Fruit fly (Drosophila melanogaster): Measurements from ENCODE around the gene COX7B.

COX7B gene

dm6 chr3L:17383714-17384113, 41.6 kb upstream of the COX7B start:
- TF ChIP-seq CG4496 (GFP tag; IDR thresholded peaks at IDR 0.05): no peak
- TF ChIP-seq CG8301 (tag; optimal IDR thresholded peaks at IDR 0.05): no peak
- TF ChIP-seq Snoo (tag; optimal IDR thresholded peaks at IDR 0.05): no peak
- TF ChIP-seq rn (GFP tag; IDR thresholded peaks at IDR 0.05): no peak
- TF ChIP-seq Pif1B (GFP tag; optimal IDR thresholded peaks at IDR 0.05): no peak
- TF ChIP-seq CG13204 (GFP tag; optimal IDR thresholded peaks at IDR 0.05): no peak
- TF ChIP-seq gl (tag; optimal IDR thresholded peaks at IDR 0.05): no peak
- no peak for TF ChIP-seq CG8159 (tag; optimal IDR thresholded peaks at IDR 0.05)
- no peak for TF ChIP-seq Ets98B (GFP tag; IDR thresholded peaks at IDR 0.05)
- no peak for TF ChIP-seq Pif1A (GFP tag; optimal IDR thresholded peaks at IDR 0.05)
- no peak for TF ChIP-seq fd96Ca (GFP tag; IDR thresholded peaks at IDR 0.05)
- TF ChIP-seq CG34367 (tag; optimal IDR thresholded peaks at IDR 0.05): no peak
- no peak for TF ChIP-seq CG32121 (GFP tag; IDR thresholded peaks at IDR 0.05)
- no peak for TF ChIP-seq D1 (tag; optimal IDR thresholded peaks at IDR 0.05)
- no peak for TF ChIP-seq CG15710 (tag; optimal IDR thresholded peaks at IDR 0.05)

dm6 chr3L:17386612-17387382, 38.5 kb upstream of the COX7B start:
- TF ChIP-seq Snoo (tag; optimal IDR thresholded peaks at IDR 0.05) (no peak), Ets98B (GFP tag; IDR thresholded peaks at IDR 0.05) (no peak), fd96Ca (GFP tag; IDR thresholded peaks at IDR 0.05) (no peak), CG13204 (GFP tag; optimal IDR thresholded peaks at IDR 0.05) (no peak), CG15710 (tag; optimal IDR thresholded peaks at IDR 0.05) (no peak), CG8301 (tag; optimal IDR thresholded peaks at IDR 0.05) (no peak), CG34367 (tag; optimal IDR thresholded peaks at IDR 0.05) (no peak)

dm6 chr3L:17388895-17389294, 36.4 kb upstream of the COX7B start, which contains the start of gene CG13731:
TSS of gene CG13731 (minus strand) at chr3L:17388956.
- no peak for TF ChIP-seq CG8301 (tag; optimal IDR thresholded peaks at IDR 0.05)
- TF ChIP-seq CG15710 (tag; optimal IDR thresholded peaks at IDR 0.05): no peak
- TF ChIP-seq CG9948 (tag; optimal IDR thresholded peaks at IDR 0.05): no peak
- TF ChIP-seq CG4496 (GFP tag; IDR thresholded peaks at IDR 0.05): no peak
- TF ChIP-seq EcR (GFP tag; optimal IDR thresholded peaks at IDR 0.05): no peak
- no peak for TF ChIP-seq CG13204 (GFP tag; optimal IDR thresholded peaks at IDR 0.05)
- TF ChIP-seq gl (tag; optimal IDR thresholded peaks at IDR 0.05): no peak
- TF ChIP-seq Snoo (tag; optimal IDR thresholded peaks at IDR 0.05): no peak
- TF ChIP-seq CG8159 (tag; optimal IDR thresholded peaks at IDR 0.05): no peak
- no peak for TF ChIP-seq fd96Ca (GFP tag; IDR thresholded peaks at IDR 0.05)
- no peak for TF ChIP-seq CG34367 (tag; optimal IDR thresholded peaks at IDR 0.05)
- TF ChIP-seq CG10348 (GFP tag; IDR thresholded peaks at IDR 0.05): no peak
- TF ChIP-seq Pif1A (GFP tag; optimal IDR thresholded peaks at IDR 0.05): no peak
- TF ChIP-seq Ets98B (GFP tag; IDR thresholded peaks at IDR 0.05): no peak
- no peak for TF ChIP-seq CG12605 (GFP tag; IDR thresholded peaks at IDR 0.05)
- no peak for TF ChIP-seq Pif1B (GFP tag; optimal IDR thresholded peaks at IDR 0.05)

- TF ChIP-seq Pif1B (GFP tag; optimal IDR thresholded peaks at IDR 0.05) (no peak), Pif1A (GFP tag; optimal IDR thresholded peaks at IDR 0.05) (no peak), Ets98B (GFP tag; IDR thresholded peaks at IDR 0.05) (no peak), D1 (tag; optimal IDR thresholded peaks at IDR 0.05) (no peak), gl (tag; optimal IDR thresholded peaks at IDR 0.05) (no peak), CG8159 (tag; optimal IDR thresholded peaks at IDR 0.05) (no peak), CG8301 (tag; optimal IDR thresholded peaks at IDR 0.05) (no peak), CG15710 (tag; optimal IDR thresholded peaks at IDR 0.05) (no peak)
Observed at dm6 chr3L:17391132-17391531, 34.1 kb upstream of the COX7B start.

dm6 chr3L:17392412-17392811, 32.9 kb upstream of the COX7B start:
- no peak for TF ChIP-seq Pif1A (GFP tag; optimal IDR thresholded peaks at IDR 0.05)
- no peak for TF ChIP-seq CG8159 (tag; optimal IDR thresholded peaks at IDR 0.05)
- peak; percentile 96 for TF ChIP-seq EcR (GFP tag; optimal IDR thresholded peaks at IDR 0.05)
- TF ChIP-seq CG14655 (GFP tag; optimal IDR thresholded peaks at IDR 0.05): no peak

dm6 chr3L:17393098-17393497, 32.2 kb upstream of the COX7B start:
- TF ChIP-seq CG17806 (tag; optimal IDR thresholded peaks at IDR 0.05) (no peak), CG32121 (GFP tag; IDR thresholded peaks at IDR 0.05) (no peak), D1 (tag; optimal IDR thresholded peaks at IDR 0.05) (no peak), CG13204 (GFP tag; optimal IDR thresholded peaks at IDR 0.05) (no peak), CG12605 (GFP tag; IDR thresholded peaks at IDR 0.05) (no peak), CG15710 (tag; optimal IDR thresholded peaks at IDR 0.05) (no peak), CG8301 (tag; optimal IDR thresholded peaks at IDR 0.05) (no peak), EcR (GFP tag; optimal IDR thresholded peaks at IDR 0.05) (no peak), gl (tag; optimal IDR thresholded peaks at IDR 0.05) (no peak), CG34367 (tag; optimal IDR thresholded peaks at IDR 0.05) (no peak)

- TF ChIP-seq CG32121 (GFP tag; IDR thresholded peaks at IDR 0.05): no peak
- no peak for TF ChIP-seq CG9948 (tag; optimal IDR thresholded peaks at IDR 0.05)
- no peak for TF ChIP-seq Ets98B (GFP tag; IDR thresholded peaks at IDR 0.05)
- TF ChIP-seq CG34367 (tag; optimal IDR thresholded peaks at IDR 0.05): no peak
- no peak for TF ChIP-seq EcR (GFP tag; optimal IDR thresholded peaks at IDR 0.05)
- TF ChIP-seq Pif1A (GFP tag; optimal IDR thresholded peaks at IDR 0.05): no peak
- TF ChIP-seq fd96Ca (GFP tag; IDR thresholded peaks at IDR 0.05): no peak
- TF ChIP-seq CG12605 (GFP tag; IDR thresholded peaks at IDR 0.05): no peak
- TF ChIP-seq CG10348 (GFP tag; IDR thresholded peaks at IDR 0.05): no peak
Observed at dm6 chr3L:17394435-17395017, 30.8 kb upstream of the COX7B start.

Measured in whole organism, pupa.